Fruit fly (Drosophila melanogaster): ENCODE results near the gene fan.

DNA sequence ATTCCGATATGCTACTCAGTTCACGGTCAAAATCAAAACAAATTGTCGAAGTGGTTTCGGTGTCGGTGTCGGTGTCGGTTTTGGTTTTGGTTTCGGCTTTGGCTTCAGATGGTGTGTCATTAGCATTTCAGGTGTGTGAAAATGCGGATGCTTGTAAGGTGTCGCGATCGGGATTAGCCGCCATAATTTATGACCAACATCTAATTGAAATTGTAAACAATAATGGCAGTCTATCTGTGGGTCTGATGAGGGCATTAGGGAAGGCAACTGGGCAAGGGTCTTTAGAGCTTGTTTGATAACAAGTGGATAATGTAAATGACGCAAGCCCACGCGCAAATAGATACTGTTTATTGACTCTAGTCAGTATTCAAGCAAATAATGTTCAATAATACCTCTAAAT lies 34.0 kb upstream of the fan start:
- no peak for TF ChIP-seq psq (optimal IDR thresholded peaks at IDR 0.05)
- TF ChIP-seq insv (optimal IDR thresholded peaks at IDR 0.05): no peak
- TF ChIP-seq Myc (optimal IDR thresholded peaks at IDR 0.05): no peak
- TF ChIP-seq ttk (optimal IDR thresholded peaks at IDR 0.05): no peak
